Fruit fly (Drosophila melanogaster) Kc167 (cell line): ENCODE measurements around the gene Nlg2.

ENCODE experiments used
- Myc ChIP-seq: fragments of >200 bp; optimal IDR thresholded peaks from 2 replicates; lab custom pipeline; 2017; ENCODE audit warnings: missing external identifiers
- Sin3A ChIP-seq: fragments of >200 bp; optimal IDR thresholded peaks from 2 replicates; lab custom pipeline; 2018; ENCODE audit warnings: missing external identifiers
- h ChIP-seq: fragments of >200 bp; optimal IDR thresholded peaks from 3 replicates; lab custom pipeline; 2018; ENCODE audit warnings: missing external identifiers
- insv ChIP-seq: fragments of >200 bp; optimal IDR thresholded peaks from 3 replicates; lab custom pipeline; 2018; ENCODE audit warnings: missing external identifiers
- psq ChIP-seq: fragments of >200 bp; optimal IDR thresholded peaks from 2 replicates; lab custom pipeline; 2017; ENCODE audit warnings: missing external identifiers
- ttk ChIP-seq: sonication (Bioruptor generic); optimal IDR thresholded peaks from 2 replicates; lab custom pipeline; 2017; ENCODE audit warnings: missing external identifiers

dm6 chr2L:6939698-6940097, 65.0 kb downstream of the Nlg2 start:
- TF ChIP-seq Myc (no peak), ttk (lab: Kevin White, UChicago) (no peak), Sin3A (lab: Kevin White, UChicago) (no peak), h (lab: Kevin White, UChicago) (no peak), insv (lab: Kevin White, UChicago) (no peak), psq (no peak)
